Worm (Caenorhabditis elegans) whole organism, young adult: Measurements from ENCODE around the gene gst-9.

Experiments
- B0261.1 ChIP-seq: sonication (generic microtip); optimal IDR thresholded peaks from 2 replicates; lab custom pipeline; 2016; ENCODE audit warnings: mild to moderate bottlenecking, missing genetic modification characterization, moderate library complexity, missing compliant biosample characterization
- B0336.3 ChIP-seq: fragments of 200-800 bp; sonication (Bioruptor generic); IDR thresholded peaks from 2 replicates; pipeline ENCODE4 v1.3.6; 2022; ENCODE audit warnings: missing genetic modification characterization, missing compliant biosample characterization
- F10E7.11 ChIP-seq: sonication (generic microtip); optimal IDR thresholded peaks from 2 replicates; lab custom pipeline; 2017; ENCODE audit warnings: mild to moderate bottlenecking, missing genetic modification characterization, moderate library complexity, missing compliant biosample characterization
- F37B4.10 ChIP-seq: fragments of 200-800 bp; sonication (Bioruptor generic); IDR thresholded peaks from 2 replicates; pipeline ENCODE4 v1.3.6; 2022; ENCODE audit warnings: missing genetic modification characterization, missing compliant biosample characterization
- F52B5.7 ChIP-seq: sonication (generic microtip); optimal IDR thresholded peaks from 2 replicates; lab custom pipeline; 2016; ENCODE audit warnings: mild to moderate bottlenecking, missing genetic modification characterization, missing compliant biosample characterization
- T07F8.4 ChIP-seq: sonication (generic microtip); optimal IDR thresholded peaks from 2 replicates; lab custom pipeline; 2016; ENCODE audit warnings: mild to moderate bottlenecking, missing genetic modification characterization, moderate library complexity, missing compliant biosample characterization
- T26A5.8 ChIP-seq: sonication (generic microtip); optimal IDR thresholded peaks from 2 replicates; lab custom pipeline; 2016; ENCODE audit warnings: missing genetic modification characterization, missing compliant biosample characterization
- Y53F4B.3 ChIP-seq: fragments of 200-800 bp; sonication (Bioruptor generic); IDR thresholded peaks from 2 replicates; pipeline ENCODE4 v1.3.6; 2022; ENCODE audit warnings: missing genetic modification reagents, missing genetic modification characterization, missing compliant biosample characterization
- Y53G8AR.9 ChIP-seq: fragments of 200-800 bp; sonication (Bioruptor generic); conservative IDR thresholded peaks from 2 replicates; pipeline ENCODE4 v1.3.6; 2022; ENCODE audit warnings: missing genetic modification reagents, missing genetic modification characterization, missing compliant biosample characterization
- Y67H2A.10 ChIP-seq: fragments of 200-800 bp; sonication (Bioruptor generic); conservative IDR thresholded peaks from 2 replicates; pipeline ENCODE4 v1.3.6; 2022; ENCODE audit warnings: missing genetic modification reagents, missing genetic modification characterization, missing compliant biosample characterization
- ama-1 ChIP-seq, 3 experiments: fragments of 150-350 bp in 1 of 3; sonication (generic microtip) in 2 of 3; optimal IDR thresholded peaks; 2 replicates each; lab custom pipeline; 2014 to 2018; ENCODE audit warnings: missing biosample characterization in 2 of 3, missing genetic modification characterization in 2 of 3, missing genetic modification reagents in 2 of 3
- attf-6 ChIP-seq: fragments of 200-800 bp; sonication (Bioruptor generic); IDR thresholded peaks from 2 replicates; pipeline ENCODE4 v1.3.6; 2022; ENCODE audit warnings: missing genetic modification reagents, missing genetic modification characterization, missing compliant biosample characterization
- ceh-27 ChIP-seq: fragments of 200-800 bp; sonication (Bioruptor generic); optimal IDR thresholded peaks from 2 replicates; lab custom pipeline; 2018; ENCODE audit warnings: mild to moderate bottlenecking, missing genetic modification characterization, moderate library complexity, missing compliant biosample characterization
- ceh-40 ChIP-seq: fragments of 200-800 bp; sonication (Bioruptor generic); IDR thresholded peaks from 2 replicates; pipeline ENCODE4 v1.3.6; 2022; ENCODE audit warnings: missing genetic modification characterization, missing compliant biosample characterization
- die-1 ChIP-seq: sonication (generic microtip); optimal IDR thresholded peaks from 2 replicates; lab custom pipeline; 2016; ENCODE audit warnings: missing genotype, mild to moderate bottlenecking, missing genetic modification characterization, missing compliant biosample characterization
- dox-1 ChIP-seq: fragments of 200-800 bp; sonication (Bioruptor generic); IDR thresholded peaks from 2 replicates; pipeline ENCODE4 v1.3.6; 2022; ENCODE audit warnings: missing genetic modification reagents, missing genetic modification characterization, missing compliant biosample characterization
- efl-1 ChIP-seq: fragments of 150-350 bp; optimal IDR thresholded peaks from 2 replicates; lab custom pipeline; 2014; ENCODE audit warnings: missing biosample characterization, missing genetic modification reagents, missing genetic modification characterization
- fkh-3 ChIP-seq: sonication (generic microtip); optimal IDR thresholded peaks from 2 replicates; lab custom pipeline; 2016; ENCODE audit warnings: mild to moderate bottlenecking, missing genetic modification characterization, missing compliant biosample characterization
- hrde-1 ChIP-seq: sonication (generic microtip); optimal IDR thresholded peaks from 2 replicates; lab custom pipeline; 2016; ENCODE audit warnings: missing genetic modification characterization, mild to moderate bottlenecking, missing compliant biosample characterization, moderate library complexity, missing genotype, missing genetic modification reagents, borderline replicate concordance
- hsf-1 ChIP-seq: fragments of 200-800 bp; sonication (Bioruptor generic); IDR thresholded peaks from 2 replicates; pipeline ENCODE4 v1.3.6; 2022; ENCODE audit warnings: missing genetic modification reagents, missing genetic modification characterization, missing compliant biosample characterization
- lin-35 ChIP-seq, 3 experiments: fragments of 150-350 bp in 2 of 3; sonication (generic microtip) in 1 of 3; optimal IDR thresholded peaks; 2 replicates each; lab custom pipeline; 2014 to 2018; ENCODE audit warnings: missing biosample characterization in 3 of 3, missing genetic modification characterization in 3 of 3, missing genetic modification reagents in 3 of 3
- madf-6 ChIP-seq: fragments of 200-800 bp; sonication (Bioruptor generic); IDR thresholded peaks from 2 replicates; pipeline ENCODE4 v1.3.6; 2022; ENCODE audit warnings: missing genetic modification reagents, missing genetic modification characterization, missing compliant biosample characterization
- mel-28 ChIP-seq: sonication (generic microtip); optimal IDR thresholded peaks from 2 replicates; lab custom pipeline; 2016; ENCODE audit warnings: borderline replicate concordance, mild to moderate bottlenecking, missing genetic modification characterization, missing compliant biosample characterization
- nfya-2 ChIP-seq: fragments of 200-800 bp; sonication (Bioruptor generic); IDR thresholded peaks from 2 replicates; pipeline ENCODE4 v1.3.6; 2022; ENCODE audit warnings: missing genetic modification reagents, missing genetic modification characterization, missing compliant biosample characterization
- nhr-120 ChIP-seq: fragments of 200-800 bp; sonication (Bioruptor generic); IDR thresholded peaks from 2 replicates; pipeline ENCODE4 v1.3.6; 2022; ENCODE audit warnings: missing genetic modification characterization, missing compliant biosample characterization
- nhr-27 ChIP-seq: fragments of 200-800 bp; sonication (Bioruptor generic); optimal IDR thresholded peaks from 2 replicates; lab custom pipeline; 2018; ENCODE audit warnings: mild to moderate bottlenecking, missing genetic modification characterization, moderate library complexity, missing compliant biosample characterization
- nhr-80 ChIP-seq: sonication (generic microtip); optimal IDR thresholded peaks from 2 replicates; lab custom pipeline; 2016; ENCODE audit warnings: missing genetic modification characterization, missing compliant biosample characterization
- nhr-90 ChIP-seq: sonication (generic microtip); optimal IDR thresholded peaks from 2 replicates; lab custom pipeline; 2016; ENCODE audit warnings: missing genotype, mild to moderate bottlenecking, missing genetic modification characterization, missing compliant biosample characterization
- rcor-1 ChIP-seq: fragments of 200-800 bp; sonication (Bioruptor generic); IDR thresholded peaks from 2 replicates; pipeline ENCODE4 v1.3.6; 2022; ENCODE audit warnings: missing genetic modification reagents, missing genetic modification characterization, missing compliant biosample characterization
- rec-8 ChIP-seq, 2 experiments: sonication (generic microtip); optimal IDR thresholded peaks; 2 replicates each; lab custom pipeline; 2016; ENCODE audit warnings: mild to moderate bottlenecking in 2 of 2, missing genetic modification characterization in 2 of 2, missing genetic modification reagents in 2 of 2, missing genotype in 2 of 2, missing biosample characterization in 1 of 2, missing compliant biosample characterization in 1 of 2, moderate library complexity in 1 of 2
- repo-1 ChIP-seq: sonication (generic microtip); optimal IDR thresholded peaks from 2 replicates; lab custom pipeline; 2017; ENCODE audit warnings: mild to moderate bottlenecking, missing genetic modification characterization, missing compliant biosample characterization
- rpc-1 ChIP-seq, 2 experiments: fragments of 150-350 bp in 1 of 2; sonication (generic microtip) in 1 of 2; optimal IDR thresholded peaks; 2 replicates each; lab custom pipeline; 2014 to 2018; ENCODE audit warnings: missing biosample characterization in 1 of 2, missing genetic modification characterization in 1 of 2, missing genetic modification reagents in 1 of 2, missing genotype in 1 of 2
- sea-2 ChIP-seq: fragments of 200-800 bp; sonication (Bioruptor generic); IDR thresholded peaks from 2 replicates; pipeline ENCODE4 v1.3.6; 2022; ENCODE audit warnings: missing genetic modification characterization, missing compliant biosample characterization
- snpc-1.3 ChIP-seq: sonication (generic microtip); optimal IDR thresholded peaks from 2 replicates; lab custom pipeline; 2017; ENCODE audit warnings: missing genetic modification characterization, mild to moderate bottlenecking, missing compliant biosample characterization, antibody characterized with exemption, moderate library complexity, missing genotype, missing genetic modification reagents; ENCODE audit not compliant: insufficient read depth
- somi-1 ChIP-seq: fragments of 200-800 bp; sonication (Bioruptor generic); optimal IDR thresholded peaks from 2 replicates; lab custom pipeline; 2018; ENCODE audit warnings: mild to moderate bottlenecking, missing genetic modification characterization, missing compliant biosample characterization
- sptf-2 ChIP-seq: fragments of 200-800 bp; sonication (Bioruptor generic); optimal IDR thresholded peaks from 2 replicates; lab custom pipeline; 2018; ENCODE audit warnings: mild to moderate bottlenecking, missing genetic modification characterization, missing compliant biosample characterization
- tbp1 ChIP-seq: fragments of 200-800 bp; sonication (Bioruptor generic); optimal IDR thresholded peaks from 2 replicates; lab custom pipeline; 2018; ENCODE audit warnings: mild to moderate bottlenecking, missing genetic modification characterization, missing compliant biosample characterization
- tbx-9 ChIP-seq: sonication (generic microtip); optimal IDR thresholded peaks from 2 replicates; lab custom pipeline; 2016; ENCODE audit warnings: borderline replicate concordance, missing genetic modification characterization, inconsistent platforms, missing compliant biosample characterization
- unc-130 ChIP-seq: sonication (generic microtip); optimal IDR thresholded peaks from 2 replicates; lab custom pipeline; 2016; ENCODE audit warnings: missing genetic modification reagents, missing genetic modification characterization, missing compliant biosample characterization
- unc-62 ChIP-seq: fragments of 150-350 bp; optimal IDR thresholded peaks from 2 replicates; lab custom pipeline; 2014; ENCODE audit warnings: missing biosample characterization, missing genetic modification reagents, missing genetic modification characterization
- ztf-28 ChIP-seq: fragments of 200-800 bp; sonication (Bioruptor generic); IDR thresholded peaks from 2 replicates; pipeline ENCODE4 v1.3.6; 2022; ENCODE audit warnings: missing genetic modification reagents, missing genetic modification characterization, missing compliant biosample characterization

gst-9 gene

DNA sequence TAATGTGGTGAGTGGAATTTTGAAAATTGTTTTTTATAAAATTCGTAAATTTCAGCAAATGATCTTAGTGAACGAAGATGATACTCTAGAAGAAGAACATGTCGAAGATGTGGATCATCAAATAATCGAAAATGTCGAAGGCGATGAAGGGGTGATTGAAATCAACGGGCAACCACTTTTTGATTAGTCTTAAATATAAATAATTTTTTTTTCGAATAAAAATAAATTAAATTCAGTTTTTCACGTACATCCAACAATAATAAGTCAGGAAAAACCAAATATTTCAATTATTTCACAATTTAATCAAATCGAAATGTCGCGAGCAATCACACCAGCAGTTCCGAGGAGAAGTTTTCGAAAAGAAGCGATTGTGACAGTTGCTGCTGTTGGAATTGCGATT is 46.4 kb downstream of the gst-9 start, which contains the start of gene ZK546.4:
Gene ZK546.4 (plus strand): TSS at position 301 of the 400 bp plus-strand sequence.
- no peak for TF ChIP-seq tbp1 (GFP tag; lab: Kevin White, UChicago)
- TF ChIP-seq hsf-1 (GFP tag; lab: Robert Waterston, UW), result no peak
- TF ChIP-seq B0336.3 (GFP tag; lab: Robert Waterston, UW), result no peak
- TF ChIP-seq nhr-90 (tag; lab: Kevin White, UChicago), result no peak
- no peak for TF ChIP-seq efl-1 (GFP tag; lab: Kevin White, UChicago)
- TF ChIP-seq nfya-2 (GFP tag; lab: Robert Waterston, UW), result no peak
- no peak for TF ChIP-seq rec-8 (tag; optimal IDR thresholded peaks at IDR 0.05; lab: Kevin White, UChicago)
- no peak for TF ChIP-seq repo-1 (tag; lab: Kevin White, UChicago)
- TF ChIP-seq madf-6, result no peak
- TF ChIP-seq sptf-2 (GFP tag; lab: Kevin White, UChicago), result no peak

DNA sequence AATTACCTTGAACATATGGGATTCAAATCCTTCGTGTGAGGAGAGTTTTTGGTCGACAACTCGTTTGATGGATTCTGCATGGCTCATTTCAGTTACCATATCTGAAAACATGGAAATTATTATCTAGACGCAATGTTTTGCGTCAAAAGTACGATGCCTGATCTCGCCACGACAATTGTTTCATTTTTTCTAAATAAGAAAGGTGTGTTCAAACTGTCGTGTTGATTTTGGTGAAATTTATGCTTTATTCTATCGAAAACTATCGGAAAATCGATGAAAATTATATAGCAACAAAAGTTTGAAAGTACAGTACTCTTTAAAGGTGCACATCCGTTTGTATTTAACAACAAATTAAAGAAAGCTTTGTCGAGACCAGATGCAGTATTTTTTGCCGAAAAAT is 49.7 kb downstream of the gst-9 start, which contains the start of gene cblc-1:
Gene cblc-1 (minus strand): TSS at position 101 of the 400 bp plus-strand sequence.
- TF ChIP-seq sptf-2 (GFP tag; lab: Kevin White, UChicago), result no peak
- TF ChIP-seq rpc-1 (optimal IDR thresholded peaks at IDR 0.05; lab: Kevin White, UChicago), result no peak
- no peak for TF ChIP-seq rpc-1 (tag; optimal IDR thresholded peaks at IDR 0.05; lab: Kevin White, UChicago)
- TF ChIP-seq nhr-80 (tag; lab: Kevin White, UChicago), result no peak

DNA sequence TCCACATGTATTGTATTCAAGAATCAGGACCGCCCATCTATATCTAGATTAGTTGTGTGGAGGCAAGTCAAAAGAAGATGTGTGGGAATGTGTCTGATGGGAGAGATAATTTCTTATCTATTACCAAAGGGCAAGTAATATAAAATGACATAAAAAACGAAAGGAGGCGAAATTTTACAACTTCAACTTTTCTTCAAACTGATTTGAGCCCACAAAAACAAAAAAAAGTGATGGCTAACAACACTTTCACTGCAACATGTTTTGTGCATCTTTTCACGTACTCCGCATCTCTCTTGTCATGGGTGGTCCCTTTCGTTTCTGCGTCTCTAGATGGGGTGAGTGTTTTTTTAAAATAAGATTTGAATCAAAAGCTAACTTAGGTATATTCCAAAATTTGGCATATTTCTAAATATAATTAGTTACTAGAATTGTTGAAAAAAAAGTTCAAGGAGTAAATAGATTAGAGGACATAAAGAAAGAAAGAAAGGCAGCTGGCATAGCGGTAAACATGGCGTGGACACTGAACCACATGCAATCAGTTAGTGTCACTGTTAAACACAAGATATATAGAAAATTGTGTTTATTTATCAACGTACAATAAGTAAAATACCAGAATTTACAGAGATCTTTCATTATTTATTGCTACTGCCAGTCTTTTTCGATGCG is 50.3 kb downstream of the gst-9 start, which contains the start of gene ZK546.19:
Gene ZK546.19 (plus strand): TSS at position 186 of the 666 bp plus-strand sequence.
- no peak for TF ChIP-seq tbx-9 (tag; lab: Kevin White, UChicago)
- TF ChIP-seq Y53G8AR.9 (GFP tag; lab: Robert Waterston, UW), result no peak
- no peak for TF ChIP-seq sea-2 (GFP tag; lab: Robert Waterston, UW)
- no peak for TF ChIP-seq Y67H2A.10
- no peak for TF ChIP-seq nhr-120 (GFP tag; lab: Robert Waterston, UW)
- TF ChIP-seq ceh-27 (GFP tag; lab: Kevin White, UChicago), result no peak
- TF ChIP-seq ama-1 (optimal IDR thresholded peaks at IDR 0.05; lab: Kevin White, UChicago), result no peak
- TF ChIP-seq ama-1 (GFP tag; optimal IDR thresholded peaks at IDR 0.05; lab: Kevin White, UChicago), result no peak
- no peak for TF ChIP-seq unc-62 (GFP tag; lab: Kevin White, UChicago)
- TF ChIP-seq T07F8.4 (tag; lab: Kevin White, UChicago), result no peak
- no peak for TF ChIP-seq nhr-80 (tag; lab: Kevin White, UChicago)
- no peak for TF ChIP-seq unc-130 (GFP tag; lab: Kevin White, UChicago)
- no peak for TF ChIP-seq lin-35 (GFP tag; optimal IDR thresholded peaks at IDR 0.05; lab: Kevin White, UChicago)
- no peak for TF ChIP-seq F37B4.10 (GFP tag; lab: Robert Waterston, UW)
- no peak for TF ChIP-seq mel-28 (tag; lab: Kevin White, UChicago)
- TF ChIP-seq attf-6 (GFP tag; lab: Robert Waterston, UW), result no peak
- no peak for TF ChIP-seq B0261.1 (tag; lab: Kevin White, UChicago)
- TF ChIP-seq, all 124 proteins: peak for 0

DNA sequence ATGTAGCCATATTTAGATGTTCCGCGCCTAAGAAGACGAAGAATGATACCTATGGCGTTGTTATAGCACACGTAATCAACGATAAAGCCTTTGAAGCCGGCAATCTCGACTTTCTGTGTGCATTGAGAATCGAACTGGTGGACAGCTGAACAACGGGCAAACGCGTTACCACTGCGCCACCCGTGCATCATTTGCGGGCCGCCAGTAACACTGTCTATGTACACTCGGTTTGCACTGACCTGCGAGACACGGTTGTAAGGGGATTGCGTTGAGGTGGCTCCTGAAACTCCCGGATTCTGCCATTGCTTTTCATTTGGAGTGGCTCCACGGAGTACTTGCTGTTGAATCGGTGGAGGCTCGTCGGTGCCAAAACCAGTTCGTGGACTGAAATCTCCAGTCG is 51.0 kb downstream of the gst-9 start:
- no peak for TF ChIP-seq ceh-40 (GFP tag; lab: Robert Waterston, UW)
- peak; percentile 52 for TF ChIP-seq F10E7.11
- TF ChIP-seq efl-1 (GFP tag; lab: Kevin White, UChicago), result no peak
- no peak for TF ChIP-seq T26A5.8 (tag; lab: Kevin White, UChicago)
- TF ChIP-seq snpc-1.3, result peak; percentile 42
- TF ChIP-seq die-1 (tag; lab: Kevin White, UChicago), result peak; percentile 64
- TF ChIP-seq repo-1 (tag; lab: Kevin White, UChicago), result peak; percentile 89
- peak; percentile 31 for TF ChIP-seq nhr-27 (tag; lab: Kevin White, UChicago)
- TF ChIP-seq ztf-28 (GFP tag; lab: Robert Waterston, UW), result 0 out of 2 replicates have a peak, but pooled peaks have one; percentile 56
- TF ChIP-seq somi-1 (GFP tag; lab: Kevin White, UChicago), result peak; percentile 7
- TF ChIP-seq B0336.3 (GFP tag; lab: Robert Waterston, UW), result peak; percentile 60
- peak; percentile 56; the same call in 1 of the 2 replicates for TF ChIP-seq rcor-1 (GFP tag; lab: Robert Waterston, UW)
- TF ChIP-seq lin-35 (GFP tag; optimal IDR thresholded peaks at IDR 0.05; lab: Kevin White, UChicago), result peak in 1 of 3 experiments; percentile 30
- TF ChIP-seq F52B5.7 (tag; lab: Kevin White, UChicago), result peak; percentile 91
- peak; percentile 84 for TF ChIP-seq hrde-1 (tag; lab: Kevin White, UChicago)
- TF ChIP-seq dox-1 (GFP tag; lab: Robert Waterston, UW), result peak; percentile 64
- peak; percentile 78 for TF ChIP-seq fkh-3 (tag; lab: Kevin White, UChicago)
- TF ChIP-seq Y53F4B.3 (GFP tag; lab: Robert Waterston, UW), result peak; percentile 38; the same call in 1 of the 2 replicates
